Worm (Caenorhabditis elegans): ENCODE measurements around the gene lury-1.

DNA sequence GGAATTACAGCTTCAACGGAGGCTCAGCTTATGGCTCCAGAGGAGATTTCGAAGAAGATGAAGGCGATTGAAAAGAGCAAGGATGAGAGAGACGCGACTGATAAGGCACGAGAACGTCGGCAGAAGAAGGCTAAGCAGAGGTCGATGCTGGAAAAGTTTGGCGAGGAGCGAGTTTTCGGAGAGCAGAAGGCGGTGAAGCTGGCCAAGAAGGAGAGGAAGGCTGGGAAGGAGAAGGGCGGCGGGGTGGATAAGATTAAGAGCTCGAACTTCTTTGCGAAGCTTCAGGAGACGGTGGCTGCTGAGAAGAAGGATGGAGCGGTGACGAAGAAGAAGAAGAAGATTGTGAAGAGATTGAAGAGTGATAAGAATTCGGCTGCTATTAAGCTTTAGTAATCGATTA, 27.0 kb upstream of the lury-1 start:
- TF ChIP-seq pha-4 (tag; optimal IDR thresholded peaks at IDR 0.05): no peak
- no peak for TF ChIP-seq dpl-1 (GFP tag; optimal IDR thresholded peaks at IDR 0.05)
- no peak for TF ChIP-seq akir-1 (GFP tag; optimal IDR thresholded peaks at IDR 0.05)
- no peak for TF ChIP-seq rec-8 (tag; optimal IDR thresholded peaks at IDR 0.05)
- no peak for TF ChIP-seq unc-62 (GFP tag; optimal IDR thresholded peaks at IDR 0.05)
- TF ChIP-seq ama-1 (optimal IDR thresholded peaks at IDR 0.05): no peak
- TF ChIP-seq ama-1 (GFP tag; optimal IDR thresholded peaks at IDR 0.05): no peak
- no peak for TF ChIP-seq nhr-120 (GFP tag; IDR thresholded peaks at IDR 0.05)
- TF ChIP-seq T07F8.4 (tag; optimal IDR thresholded peaks at IDR 0.05): no peak
- TF ChIP-seq aptf-3 (GFP tag; IDR thresholded peaks at IDR 0.05): no peak

Measured in whole organism, young adult.